Worm (Caenorhabditis elegans) whole organism, mixed stage, embryonic: ENCODE measurements around the gene efl-3.

Source experiments
- M03D4.4 ChIP-seq: sonication (generic microtip); optimal IDR thresholded peaks from 2 replicates; lab custom pipeline; 2017; ENCODE audit warnings: mild to moderate bottlenecking, missing genetic modification characterization, missing compliant biosample characterization
- bed-3 ChIP-seq: fragments of 200-800 bp; sonication (Bioruptor generic); optimal IDR thresholded peaks from 3 replicates; lab custom pipeline; 2018; ENCODE audit warnings: mild to moderate bottlenecking, missing genetic modification characterization, moderate library complexity, missing compliant biosample characterization
- ceh-39 ChIP-seq: fragments of 150-350 bp; optimal IDR thresholded peaks from 2 replicates; lab custom pipeline; 2014; ENCODE audit warnings: missing biosample characterization, missing genetic modification characterization
- ceh-83 ChIP-seq: fragments of 200-800 bp; sonication (Bioruptor generic); optimal IDR thresholded peaks from 2 replicates; lab custom pipeline; 2018; ENCODE audit warnings: mild to moderate bottlenecking, missing genetic modification characterization, missing compliant biosample characterization
- ces-1 ChIP-seq: fragments of 150-350 bp; optimal IDR thresholded peaks from 2 replicates; lab custom pipeline; 2014; ENCODE audit warnings: missing biosample characterization, missing genetic modification reagents, missing genetic modification characterization
- cnd-1 ChIP-seq: fragments of 200-800 bp; sonication (Bioruptor generic); optimal IDR thresholded peaks from 2 replicates; lab custom pipeline; 2018; ENCODE audit warnings: mild to moderate bottlenecking, missing genetic modification characterization, missing compliant biosample characterization
- drap-1 ChIP-seq: fragments of 200-800 bp; sonication (Bioruptor generic); optimal IDR thresholded peaks from 3 replicates; lab custom pipeline; 2018; ENCODE audit warnings: mild to moderate bottlenecking, missing genetic modification characterization, missing compliant biosample characterization
- elt-1 ChIP-seq: sonication (generic microtip); optimal IDR thresholded peaks from 2 replicates; lab custom pipeline; 2017; ENCODE audit warnings: missing genetic modification characterization, mild to moderate bottlenecking, missing compliant biosample characterization, antibody characterized with exemption, moderate library complexity, borderline replicate concordance; ENCODE audit not compliant: insufficient read depth
- elt-3 ChIP-seq: fragments of 150-350 bp; optimal IDR thresholded peaks from 2 replicates; lab custom pipeline; 2014; ENCODE audit warnings: missing biosample characterization, missing genetic modification characterization
- flh-1 ChIP-seq: fragments of 200-800 bp; sonication (Bioruptor generic); optimal IDR thresholded peaks from 2 replicates; lab custom pipeline; 2018; ENCODE audit warnings: mild to moderate bottlenecking, missing genetic modification characterization, moderate library complexity, missing compliant biosample characterization
- ham-2 ChIP-seq: fragments of 200-800 bp; sonication (Bioruptor generic); optimal IDR thresholded peaks from 2 replicates; lab custom pipeline; 2018; ENCODE audit warnings: mild to moderate bottlenecking, missing genetic modification characterization, missing compliant biosample characterization
- hlh-1 ChIP-seq: fragments of 150-350 bp; optimal IDR thresholded peaks from 2 replicates; lab custom pipeline; 2014; ENCODE audit warnings: missing biosample characterization, missing genetic modification reagents, missing genetic modification characterization
- lin-13 ChIP-seq: fragments of 150-350 bp; optimal IDR thresholded peaks from 2 replicates; lab custom pipeline; 2014; ENCODE audit warnings: missing biosample characterization, missing genetic modification characterization
- lsy-2 ChIP-seq: fragments of 150-350 bp; optimal IDR thresholded peaks from 2 replicates; lab custom pipeline; 2014; ENCODE audit warnings: missing biosample characterization, missing genetic modification characterization
- mab-5 ChIP-seq: fragments of 150-350 bp; optimal IDR thresholded peaks from 2 replicates; lab custom pipeline; 2014; ENCODE audit warnings: missing biosample characterization, missing genetic modification characterization
- mep-1 ChIP-seq: fragments of 150-350 bp; optimal IDR thresholded peaks from 2 replicates; lab custom pipeline; 2017; ENCODE audit warnings: missing biosample characterization, missing genetic modification reagents, missing genetic modification characterization, inconsistent platforms
- mls-2 ChIP-seq: sonication (generic microtip); optimal IDR thresholded peaks from 2 replicates; lab custom pipeline; 2016; ENCODE audit warnings: mild to moderate bottlenecking, missing genetic modification characterization, moderate library complexity, missing compliant biosample characterization
- nhr-12 ChIP-seq: fragments of 150-350 bp; optimal IDR thresholded peaks from 2 replicates; lab custom pipeline; 2014; ENCODE audit warnings: missing biosample characterization, missing genetic modification characterization
- nhr-2 ChIP-seq: fragments of 150-350 bp; optimal IDR thresholded peaks from 2 replicates; lab custom pipeline; 2014; ENCODE audit warnings: missing biosample characterization, missing genetic modification characterization
- nhr-237 ChIP-seq: fragments of 150-350 bp; optimal IDR thresholded peaks from 2 replicates; lab custom pipeline; 2014; ENCODE audit warnings: missing biosample characterization, missing genetic modification characterization
- nhr-28 ChIP-seq: fragments of 150-350 bp; optimal IDR thresholded peaks from 2 replicates; lab custom pipeline; 2014; ENCODE audit warnings: missing biosample characterization, missing genetic modification characterization
- pha-4 ChIP-seq: fragments of 150-350 bp; optimal IDR thresholded peaks from 2 replicates; lab custom pipeline; 2018; ENCODE audit warnings: missing biosample characterization, missing genetic modification reagents, missing genetic modification characterization
- sem-2 ChIP-seq: fragments of 200-800 bp; sonication (Bioruptor generic); optimal IDR thresholded peaks from 2 replicates; lab custom pipeline; 2018; ENCODE audit warnings: mild to moderate bottlenecking, missing genetic modification characterization, missing compliant biosample characterization
- snpc-4 ChIP-seq: fragments of 150-350 bp; optimal IDR thresholded peaks from 2 replicates; lab custom pipeline; 2014; ENCODE audit warnings: missing biosample characterization, missing genetic modification characterization
- sptf-1 ChIP-seq: sonication (generic microtip); optimal IDR thresholded peaks from 2 replicates; lab custom pipeline; 2017; ENCODE audit warnings: mild to moderate bottlenecking, missing genetic modification characterization, moderate library complexity, missing compliant biosample characterization
- unc-120 ChIP-seq: sonication (generic microtip); optimal IDR thresholded peaks from 2 replicates; lab custom pipeline; 2017; ENCODE audit warnings: missing genetic modification characterization, missing compliant biosample characterization; ENCODE audit not compliant: poor library complexity, severe bottlenecking
- unc-39 ChIP-seq: fragments of 150-350 bp; optimal IDR thresholded peaks from 2 replicates; lab custom pipeline; 2014; ENCODE audit warnings: missing biosample characterization, missing genetic modification characterization
- unc-62 ChIP-seq: fragments of 150-350 bp; optimal IDR thresholded peaks from 2 replicates; lab custom pipeline; 2014; ENCODE audit warnings: missing biosample characterization, missing genetic modification reagents, missing genetic modification characterization
- zip-8 ChIP-seq: fragments of 150-350 bp; optimal IDR thresholded peaks from 2 replicates; lab custom pipeline; 2014; ENCODE audit warnings: missing biosample characterization, missing genetic modification characterization
- ztf-11 ChIP-seq: fragments of 150-350 bp; optimal IDR thresholded peaks from 2 replicates; lab custom pipeline; 2014; ENCODE audit warnings: missing biosample characterization, missing genetic modification characterization

efl-3 gene

ce11 chrII:8381197-8381596 is 31.3 kb upstream of the efl-3 start, which contains the start of gene F49E12.12:
TSS of gene F49E12.12 (plus strand) at chrII:8381497.
- no peak for TF ChIP-seq ham-2 (GFP tag; lab: Kevin White, UChicago)
- TF ChIP-seq nhr-2: no peak
- no peak for TF ChIP-seq mep-1
- TF ChIP-seq unc-62 (GFP tag; lab: Kevin White, UChicago): no peak
- no peak for TF ChIP-seq drap-1 (GFP tag; lab: Kevin White, UChicago)
- TF ChIP-seq ceh-83 (GFP tag; lab: Kevin White, UChicago): no peak
- TF ChIP-seq lin-13 (tag; lab: Kevin White, UChicago): no peak

DNA sequence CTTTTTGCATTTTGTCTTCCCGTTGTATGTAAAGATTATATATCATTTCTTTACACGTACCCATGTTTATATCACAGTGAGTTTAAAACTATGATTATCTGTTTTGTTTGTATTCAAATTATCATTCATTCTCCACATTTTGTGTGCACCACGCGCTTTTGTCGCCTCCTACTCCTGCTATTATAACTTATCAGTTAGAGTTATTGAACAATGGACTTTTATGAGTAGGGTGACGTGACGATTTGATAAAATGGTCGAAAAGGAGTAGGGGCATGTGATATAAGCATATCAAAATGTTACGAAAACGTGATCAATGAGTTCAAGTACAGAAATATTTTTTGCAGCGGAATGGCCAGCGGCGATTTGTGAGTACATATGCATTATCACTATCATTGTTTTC is 29.6 kb upstream of the efl-3 start:
- TF ChIP-seq nhr-237 (tag; lab: Kevin White, UChicago) (no peak), elt-1 (tag; lab: Kevin White, UChicago) (no peak), nhr-12 (tag; lab: Kevin White, UChicago) (no peak), unc-39 (tag; lab: Kevin White, UChicago) (no peak), ceh-83 (GFP tag; lab: Kevin White, UChicago) (no peak), bed-3 (GFP tag; lab: Kevin White, UChicago) (no peak), lsy-2 (tag; lab: Kevin White, UChicago) (no peak), unc-62 (GFP tag; lab: Kevin White, UChicago) (no peak)

DNA sequence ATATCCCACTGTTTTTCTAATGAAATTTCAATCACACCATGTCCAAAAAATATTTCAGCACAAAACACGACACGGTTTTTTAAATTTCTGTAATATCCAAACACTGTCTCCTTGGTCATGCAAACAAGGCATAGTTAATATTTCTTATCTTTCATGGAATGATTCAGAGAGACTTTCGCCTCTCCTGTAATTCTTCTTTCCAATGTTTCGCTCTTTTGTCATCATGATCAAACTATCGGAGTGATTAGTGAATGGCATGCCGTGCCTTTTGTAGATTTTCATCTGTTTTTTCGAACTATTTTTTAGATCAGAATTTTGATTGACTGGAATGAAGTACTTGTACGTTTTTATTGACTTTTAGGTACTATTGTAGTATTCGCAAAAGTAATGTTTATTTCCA is 28.1 kb upstream of the efl-3 start:
- TF ChIP-seq cnd-1 (tag; lab: Kevin White, UChicago): no peak
- no peak for TF ChIP-seq unc-62 (GFP tag; lab: Kevin White, UChicago)
- no peak for TF ChIP-seq ces-1
- no peak for TF ChIP-seq nhr-237 (tag; lab: Kevin White, UChicago)
- no peak for TF ChIP-seq ceh-39 (tag; lab: Kevin White, UChicago)
- TF ChIP-seq pha-4: no peak
- no peak for TF ChIP-seq nhr-28 (tag; lab: Kevin White, UChicago)
- no peak for TF ChIP-seq elt-3 (tag; lab: Kevin White, UChicago)
- TF ChIP-seq nhr-12 (tag; lab: Kevin White, UChicago): no peak
- no peak for TF ChIP-seq lsy-2 (tag; lab: Kevin White, UChicago)
- no peak for TF ChIP-seq ceh-83 (GFP tag; lab: Kevin White, UChicago)
- TF ChIP-seq bed-3 (GFP tag; lab: Kevin White, UChicago): no peak
- TF ChIP-seq unc-120: no peak
- no peak for TF ChIP-seq flh-1 (GFP tag; lab: Kevin White, UChicago)
- TF ChIP-seq snpc-4 (tag; lab: Kevin White, UChicago): no peak

ce11 chrII:8385561-8385960 is 26.9 kb upstream of the efl-3 start:
- TF ChIP-seq sptf-1: no peak
- no peak for TF ChIP-seq mab-5

ce11 chrII:8386897-8387296 is 25.6 kb upstream of the efl-3 start:
- TF ChIP-seq sptf-1 (no peak), flh-1 (GFP tag; lab: Kevin White, UChicago) (no peak), drap-1 (GFP tag; lab: Kevin White, UChicago) (no peak), ces-1 (no peak), mep-1 (no peak), elt-3 (tag; lab: Kevin White, UChicago) (no peak), ztf-11 (tag; lab: Kevin White, UChicago) (no peak), lin-13 (tag; lab: Kevin White, UChicago) (no peak), cnd-1 (tag; lab: Kevin White, UChicago) (no peak), ceh-83 (GFP tag; lab: Kevin White, UChicago) (no peak), unc-39 (tag; lab: Kevin White, UChicago) (no peak), hlh-1 (tag; lab: Kevin White, UChicago) (no peak), nhr-2 (no peak), zip-8 (tag; lab: Kevin White, UChicago) (no peak), sem-2 (no peak), M03D4.4 (tag; lab: Kevin White, UChicago) (no peak), mls-2 (tag; lab: Kevin White, UChicago) (no peak), nhr-12 (tag; lab: Kevin White, UChicago) (no peak)
